Fruit fly (Drosophila melanogaster) whole organism, embryonic: Measurements from ENCODE around the gene bys.

Source experiments
- Asciz ChIP-seq: fragments of 200-800 bp; sonication (Bioruptor generic); optimal IDR thresholded peaks from 2 replicates; lab custom pipeline; 2017; ENCODE audit warnings: missing biosample characterization, mild to moderate bottlenecking, missing genetic modification characterization, missing genetic modification reagents
- Bgb ChIP-seq: fragments of 200-800 bp; sonication (Bioruptor generic); IDR thresholded peaks from 2 replicates; pipeline ENCODE4 v1.3.6; 2022; ENCODE audit warnings: missing biosample characterization, missing genetic modification characterization; ENCODE audit not compliant: partially characterized antibody
- CG1024 ChIP-seq: fragments of 200-800 bp; sonication (Bioruptor generic); IDR thresholded peaks from 2 replicates; pipeline ENCODE4 v1.3.6; 2022; ENCODE audit warnings: missing biosample characterization, missing genetic modification characterization
- CG10431 ChIP-seq: fragments of 200-800 bp; sonication (Bioruptor generic); optimal IDR thresholded peaks from 3 replicates; lab custom pipeline; 2018; ENCODE audit warnings: missing biosample characterization, mild to moderate bottlenecking, missing genetic modification characterization
- CG10462 ChIP-seq: fragments of 200-800 bp; sonication (Bioruptor generic); optimal IDR thresholded peaks from 2 replicates; lab custom pipeline; 2016; ENCODE audit warnings: missing biosample characterization, missing genetic modification characterization
- CG10979 ChIP-seq: fragments of 200-800 bp; sonication (Bioruptor generic); optimal IDR thresholded peaks from 2 replicates; lab custom pipeline; 2018; ENCODE audit warnings: missing biosample characterization, mild to moderate bottlenecking, missing genetic modification characterization, moderate library complexity
- CG11456 ChIP-seq: fragments of 200-800 bp; sonication (Bioruptor generic); IDR thresholded peaks from 3 replicates; pipeline ENCODE4 v1.3.6; 2022; ENCODE audit warnings: missing biosample characterization, missing genetic modification characterization
- CG12391 ChIP-seq: fragments of 200-800 bp; sonication (Bioruptor generic); optimal IDR thresholded peaks from 3 replicates; lab custom pipeline; 2018; ENCODE audit warnings: missing biosample characterization, mild to moderate bottlenecking, missing genetic modification characterization, moderate library complexity
- CG13296 ChIP-seq: fragments of 200-800 bp; sonication (Bioruptor generic); optimal IDR thresholded peaks from 3 replicates; lab custom pipeline; 2018; ENCODE audit warnings: missing biosample characterization, mild to moderate bottlenecking, missing genetic modification characterization
- CG1602 ChIP-seq: fragments of 200-800 bp; sonication (Bioruptor generic); optimal IDR thresholded peaks from 3 replicates; lab custom pipeline; 2016; ENCODE audit warnings: missing biosample characterization, missing genetic modification characterization
- CG17612 ChIP-seq: fragments of 200-800 bp; sonication (Bioruptor generic); IDR thresholded peaks from 2 replicates; pipeline ENCODE4 v1.3.6; 2022; ENCODE audit warnings: missing biosample characterization, missing genetic modification characterization
- CG17829 ChIP-seq: fragments of 200-800 bp; optimal IDR thresholded peaks from 2 replicates; lab custom pipeline; 2019; ENCODE audit warnings: missing biosample characterization, mild to moderate bottlenecking, missing genetic modification characterization, moderate library complexity
- CG18764 ChIP-seq: fragments of 200-800 bp; sonication (Bioruptor generic); optimal IDR thresholded peaks from 3 replicates; lab custom pipeline; 2016; ENCODE audit warnings: missing biosample characterization, missing genetic modification characterization
- CG2678 ChIP-seq: fragments of 200-800 bp; sonication (Bioruptor generic); optimal IDR thresholded peaks from 3 replicates; lab custom pipeline; 2019; ENCODE audit warnings: missing biosample characterization, mild to moderate bottlenecking, missing genetic modification characterization, moderate library complexity
- CG2875 ChIP-seq: fragments of 200-800 bp; sonication (Bioruptor generic); optimal IDR thresholded peaks from 2 replicates; lab custom pipeline; 2017; ENCODE audit warnings: missing biosample characterization, mild to moderate bottlenecking, missing genetic modification characterization, missing genetic modification reagents
- CG30403 ChIP-seq: fragments of 200-800 bp; sonication (Bioruptor generic); optimal IDR thresholded peaks from 3 replicates; lab custom pipeline; 2016; ENCODE audit warnings: missing biosample characterization, missing genetic modification characterization
- CG31224 ChIP-seq: fragments of 200-800 bp; sonication (Bioruptor generic); IDR thresholded peaks from 2 replicates; pipeline ENCODE4 v1.3.6; 2022; ENCODE audit warnings: missing biosample characterization, missing genetic modification characterization
- CG34422 ChIP-seq: fragments of 200-800 bp; sonication (Bioruptor generic); IDR thresholded peaks from 3 replicates; pipeline ENCODE4 v1.3.6; 2022; ENCODE audit warnings: missing biosample characterization, missing genetic modification characterization
- CG3995 ChIP-seq: fragments of 200-800 bp; sonication (Bioruptor generic); optimal IDR thresholded peaks from 3 replicates; lab custom pipeline; 2016; ENCODE audit warnings: missing biosample characterization, missing genetic modification characterization
- CG6791 ChIP-seq: fragments of 200-800 bp; sonication (Bioruptor generic); IDR thresholded peaks from 3 replicates; pipeline ENCODE4 v1.3.6; 2022; ENCODE audit warnings: missing biosample characterization, missing genetic modification characterization; ENCODE audit not compliant: partially characterized antibody
- CG7271 ChIP-seq: fragments of 200-800 bp; sonication (Bioruptor generic); optimal IDR thresholded peaks from 2 replicates; lab custom pipeline; 2018; ENCODE audit warnings: missing biosample characterization, mild to moderate bottlenecking, missing genetic modification characterization, moderate library complexity
- CG7745 ChIP-seq: fragments of 200-800 bp; sonication (Bioruptor generic); optimal IDR thresholded peaks from 2 replicates; lab custom pipeline; 2018; ENCODE audit warnings: missing biosample characterization, mild to moderate bottlenecking, missing genetic modification characterization, moderate library complexity
- CG7839 ChIP-seq: fragments of 200-800 bp; sonication (Bioruptor generic); optimal IDR thresholded peaks from 3 replicates; lab custom pipeline; 2018; ENCODE audit warnings: missing biosample characterization, mild to moderate bottlenecking, missing genetic modification characterization, moderate library complexity
- CG8478 ChIP-seq: fragments of >200 bp; optimal IDR thresholded peaks from 2 replicates; lab custom pipeline; 2018
- CG9727 ChIP-seq: fragments of 200-800 bp; sonication (Bioruptor generic); optimal IDR thresholded peaks from 3 replicates; lab custom pipeline; 2017; ENCODE audit warnings: missing biosample characterization, mild to moderate bottlenecking, missing genetic modification characterization
- D ChIP-seq, 2 experiments: fragments of 200-800 bp in 1 of 2; fragments of >200 bp in 1 of 2; sonication (Bioruptor generic) in 1 of 2; optimal IDR thresholded peaks; 2 replicates in 1 of 2; 3 replicates in 1 of 2; lab custom pipeline; 2017; ENCODE audit warnings: mild to moderate bottlenecking in 1 of 2, missing biosample characterization in 1 of 2, missing genetic modification characterization in 1 of 2, missing genetic modification reagents in 1 of 2
- Drgx ChIP-seq: fragments of 200-800 bp; sonication (Bioruptor generic); IDR thresholded peaks from 2 replicates; pipeline ENCODE4 v1.3.6; 2022; ENCODE audit warnings: missing biosample characterization, missing genetic modification characterization
- MTF-1 ChIP-seq: fragments of 200-800 bp; sonication (Bioruptor generic); optimal IDR thresholded peaks from 2 replicates; lab custom pipeline; 2018; ENCODE audit warnings: missing biosample characterization, mild to moderate bottlenecking, missing genetic modification characterization, borderline replicate concordance
- NC2α ChIP-seq: fragments of 200-800 bp; sonication (Bioruptor generic); optimal IDR thresholded peaks from 2 replicates; lab custom pipeline; 2016; ENCODE audit warnings: missing biosample characterization, missing genetic modification characterization
- Nf-YB ChIP-seq: fragments of 200-800 bp; sonication (Bioruptor generic); optimal IDR thresholded peaks from 3 replicates; lab custom pipeline; 2019; ENCODE audit warnings: missing biosample characterization, mild to moderate bottlenecking, missing genetic modification characterization, moderate library complexity
- Ptx1 ChIP-seq: fragments of 200-800 bp; sonication (Bioruptor generic); IDR thresholded peaks from 2 replicates; pipeline ENCODE4 v1.3.6; 2022; ENCODE audit warnings: missing biosample characterization, missing genetic modification characterization
- Ravus ChIP-seq: fragments of 200-800 bp; sonication (Bioruptor generic); IDR thresholded peaks from 2 replicates; pipeline ENCODE4 v1.3.6; 2022; ENCODE audit warnings: missing biosample characterization, missing genetic modification characterization
- Rfx ChIP-seq: fragments of 200-800 bp; sonication (Bioruptor generic); IDR thresholded peaks from 2 replicates; pipeline ENCODE4 v1.3.6; 2022; ENCODE audit warnings: missing biosample characterization, missing genetic modification characterization
- Sox100B ChIP-seq: fragments of 200-800 bp; sonication (Bioruptor generic); optimal IDR thresholded peaks from 3 replicates; lab custom pipeline; 2018; ENCODE audit warnings: missing biosample characterization, mild to moderate bottlenecking, missing genetic modification characterization
- TFAM ChIP-seq: fragments of 200-800 bp; sonication (Bioruptor generic); optimal IDR thresholded peaks from 2 replicates; lab custom pipeline; 2017; ENCODE audit warnings: missing biosample characterization, missing genetic modification characterization, inconsistent platforms
- Xrp1 ChIP-seq: fragments of 200-800 bp; sonication (Bioruptor generic); IDR thresholded peaks from 2 replicates; pipeline ENCODE4 v1.3.6; 2022; ENCODE audit warnings: missing biosample characterization, missing genetic modification characterization
- ac ChIP-seq: fragments of 200-800 bp; sonication (Bioruptor generic); optimal IDR thresholded peaks from 3 replicates; lab custom pipeline; 2017; ENCODE audit warnings: missing biosample characterization, mild to moderate bottlenecking, missing genetic modification characterization
- chm ChIP-seq: fragments of 200-800 bp; sonication (Bioruptor generic); IDR thresholded peaks from 2 replicates; pipeline ENCODE4 v1.3.6; 2022; ENCODE audit warnings: missing biosample characterization, missing genetic modification characterization
- dmrt11E ChIP-seq: fragments of 200-800 bp; sonication (Bioruptor generic); optimal IDR thresholded peaks from 3 replicates; lab custom pipeline; 2018; ENCODE audit warnings: missing biosample characterization, mild to moderate bottlenecking, missing genetic modification characterization, moderate library complexity
- fd3F ChIP-seq: fragments of 200-800 bp; sonication (Bioruptor generic); optimal IDR thresholded peaks from 2 replicates; lab custom pipeline; 2018; ENCODE audit warnings: missing biosample characterization, mild to moderate bottlenecking, missing genetic modification characterization, moderate library complexity
- fd96Cb ChIP-seq: fragments of 200-800 bp; sonication (Bioruptor generic); optimal IDR thresholded peaks from 2 replicates; lab custom pipeline; 2018; ENCODE audit warnings: missing biosample characterization, mild to moderate bottlenecking, missing genetic modification characterization, moderate library complexity
- gem ChIP-seq: fragments of 200-800 bp; sonication (Bioruptor generic); optimal IDR thresholded peaks from 2 replicates; lab custom pipeline; 2019; ENCODE audit warnings: missing biosample characterization, mild to moderate bottlenecking, missing genetic modification characterization, moderate library complexity
- gro ChIP-seq: fragments of 200-800 bp; sonication (Bioruptor generic); optimal IDR thresholded peaks from 2 replicates; lab custom pipeline; 2016; ENCODE audit warnings: missing biosample characterization, missing genetic modification characterization
- lilli ChIP-seq: fragments of 200-800 bp; sonication (Bioruptor generic); optimal IDR thresholded peaks from 3 replicates; lab custom pipeline; 2016; ENCODE audit warnings: missing biosample characterization, missing genetic modification characterization
- lola ChIP-seq, 3 experiments: fragments of >200 bp in 2 of 3; fragments of 200-800 bp in 1 of 3; sonication (Bioruptor generic) in 1 of 3; optimal IDR thresholded peaks; 2 replicates each; lab custom pipeline; 2017 to 2019; ENCODE audit warnings: missing biosample characterization in 3 of 3, missing genetic modification characterization in 3 of 3, mild to moderate bottlenecking in 1 of 3, moderate library complexity in 1 of 3
- repo ChIP-seq: fragments of 200-800 bp; sonication (Bioruptor generic); optimal IDR thresholded peaks from 2 replicates; lab custom pipeline; 2016; ENCODE audit warnings: missing biosample characterization, missing genetic modification characterization
- sens ChIP-seq: fragments of 200-800 bp; sonication (Bioruptor generic); peaks from one replicate; lab custom pipeline; 2016; ENCODE audit warnings: missing biosample characterization, missing genetic modification characterization
- tio ChIP-seq: fragments of 200-800 bp; sonication (Bioruptor generic); optimal IDR thresholded peaks from 2 replicates; lab custom pipeline; 2017; ENCODE audit warnings: missing biosample characterization, missing genetic modification characterization, inconsistent platforms
- tll ChIP-seq, 2 experiments: fragments of 200-800 bp in 1 of 2; fragments of >200 bp in 1 of 2; sonication (Bioruptor generic) in 1 of 2; optimal IDR thresholded peaks; 2 replicates each; lab custom pipeline; 2017 to 2019; ENCODE audit warnings: missing biosample characterization in 2 of 2, missing genetic modification characterization in 2 of 2, mild to moderate bottlenecking in 1 of 2, moderate library complexity in 1 of 2
- vfl ChIP-seq: fragments of 200-800 bp; sonication (Bioruptor generic); optimal IDR thresholded peaks from 2 replicates; lab custom pipeline; 2016; ENCODE audit warnings: missing biosample characterization, missing genetic modification characterization
- yki ChIP-seq: fragments of >200 bp; optimal IDR thresholded peaks from 3 replicates; lab custom pipeline; 2018

Gene bys

dm6 chrX:7892539-7892899 is 9.2 kb upstream of the bys start (continued):
- TF ChIP-seq gro (GFP tag; lab: Kevin White, UChicago) (no peak), Ravus (GFP tag; lab: Robert Waterston, UW) (no peak), tio (peak; percentile 6), Asciz (GFP tag; lab: Kevin White, UChicago) (no peak), gem (tag; lab: Kevin White, UChicago) (peak; percentile 59), CG7839 (tag; lab: Kevin White, UChicago) (peak; percentile 1), CG8478 (lab: Kevin White, UChicago) (no peak), Bgb (GFP tag; lab: Robert Waterston, UW) (no peak), CG3995 (no peak), dmrt11E (peak; percentile 53), fd96Cb (tag; lab: Kevin White, UChicago) (no peak), CG10462 (GFP tag; lab: Kevin White, UChicago) (no peak), yki (no peak), CG7271 (tag; lab: Kevin White, UChicago) (peak; percentile 11), CG1602 (GFP tag; lab: Kevin White, UChicago) (no peak), CG17612 (GFP tag; lab: Robert Waterston, UW) (no peak), lola (GFP tag; optimal IDR thresholded peaks at IDR 0.05; lab: Kevin White, UChicago) (peak in 1 of 3 experiments; percentile 47), MTF-1 (GFP tag; lab: Kevin White, UChicago) (no peak), repo (GFP tag; lab: Kevin White, UChicago) (no peak), CG7745 (no peak), tll (GFP tag; optimal IDR thresholded peaks at IDR 0.05; lab: Kevin White, UChicago) (no peak), CG10431 (GFP tag; lab: Kevin White, UChicago) (no peak), CG2678 (tag; lab: Kevin White, UChicago) (peak; percentile 29), Drgx (GFP tag; lab: Robert Waterston, UW) (0 out of 2 replicates have a peak, but pooled peaks have one; percentile 28), CG11456 (GFP tag; lab: Robert Waterston, UW) (no peak), Sox100B (GFP tag; lab: Kevin White, UChicago) (no peak), CG31224 (no peak), CG10979 (tag; lab: Kevin White, UChicago) (peak; percentile 48), CG17829 (peak; percentile 4), vfl (no peak), CG30403 (GFP tag; lab: Kevin White, UChicago) (peak; percentile 18), sens (GFP tag; lab: Kevin White, UChicago) (peak; percentile 81), lilli (GFP tag; lab: Kevin White, UChicago) (peak; percentile 12), CG34422 (GFP tag; lab: Robert Waterston, UW) (no peak), CG6791 (no peak), CG13296 (no peak), Nf-YB (GFP tag; lab: Kevin White, UChicago) (no peak), CG12391 (tag; lab: Kevin White, UChicago) (peak; percentile 30), Rfx (GFP tag; lab: Robert Waterston, UW) (no peak), NC2α (GFP tag; lab: Kevin White, UChicago) (no peak), TFAM (GFP tag; lab: Kevin White, UChicago) (no peak), D (optimal IDR thresholded peaks at IDR 0.05; lab: Kevin White, UChicago) (no peak), D (GFP tag; optimal IDR thresholded peaks at IDR 0.05; lab: Kevin White, UChicago) (peak; percentile 13), CG2875 (no peak), CG9727 (GFP tag; lab: Kevin White, UChicago) (peak; percentile 25), chm (GFP tag; lab: Robert Waterston, UW) (no peak), fd3F (GFP tag; lab: Kevin White, UChicago) (no peak), ac (GFP tag; lab: Kevin White, UChicago) (peak; percentile 35), CG1024 (GFP tag; lab: Robert Waterston, UW) (no peak), Xrp1 (GFP tag; lab: Robert Waterston, UW) (peak; percentile 42; the same call in 1 of the 2 replicates), CG18764 (no peak), Ptx1 (GFP tag; lab: Robert Waterston, UW) (0 out of 2 replicates have a peak, but pooled peaks have one; percentile 10)
